Worm (Caenorhabditis elegans): ENCODE results near the gene swsn-7.
A peak's percentile ranks its signal among the peaks of the same experiment; 100 is the strongest.

The swsn-7 gene

ce11 chrII:8016761-8017160 is 10.8 kb downstream of the swsn-7 start (continued):
- TF ChIP-seq him-1 (tag; optimal IDR thresholded peaks at IDR 0.05) (no peak), mxl-1 (tag; optimal IDR thresholded peaks at IDR 0.05) (no peak), mes-4 (tag; optimal IDR thresholded peaks at IDR 0.05) (no peak), lsy-27 (tag; optimal IDR thresholded peaks at IDR 0.05; ENCODE audit: borderline replicate concordance, insufficient read depth) (no peak), ceh-58 (GFP tag; IDR thresholded peaks at IDR 0.05) (no peak), B0035.1 (tag; optimal IDR thresholded peaks at IDR 0.05) (no peak), madf-10 (tag; optimal IDR thresholded peaks at IDR 0.05) (no peak), nhr-90 (tag; optimal IDR thresholded peaks at IDR 0.05) (peak; percentile 22), Y56A3A.18 (GFP tag; IDR thresholded peaks at IDR 0.05) (no peak), Y79H2A.3 (GFP tag; conservative IDR thresholded peaks at IDR 0.05) (no peak), sdz-38 (tag; optimal IDR thresholded peaks at IDR 0.05) (no peak), ztf-18 (tag; optimal IDR thresholded peaks at IDR 0.05) (no peak), ets-4 (GFP tag; optimal IDR thresholded peaks at IDR 0.05) (no peak), ceh-79 (tag; optimal IDR thresholded peaks at IDR 0.05) (no peak), hsf-1 (GFP tag; IDR thresholded peaks at IDR 0.05) (peak; percentile 38; the same call in 1 of the 2 replicates), lin-40 (tag; optimal IDR thresholded peaks at IDR 0.05) (peak; percentile 64), lag-1 (GFP tag; IDR thresholded peaks at IDR 0.05) (no peak), lir-1 (GFP tag; conservative IDR thresholded peaks at IDR 0.05) (0 out of 2 replicates have a peak, but pooled peaks have one; percentile 60), Y67H2A.10 (GFP tag; conservative IDR thresholded peaks at IDR 0.05) (peak; percentile 51; the same call in 1 of the 2 replicates), B0019.2 (GFP tag; conservative IDR thresholded peaks at IDR 0.05) (no peak), snpc-1.1 (tag; optimal IDR thresholded peaks at IDR 0.05; ENCODE audit: insufficient read depth) (no peak), ztf-26 (tag; optimal IDR thresholded peaks at IDR 0.05) (peak; percentile 71), ztf-25 (GFP tag; IDR thresholded peaks at IDR 0.05) (no peak), K11D2.4 (GFP tag; IDR thresholded peaks at IDR 0.05) (peak; percentile 57; the same call in 1 of the 2 replicates), nfyb-1 (GFP tag; IDR thresholded peaks at IDR 0.05) (peak; percentile 55; the same call in 1 of the 2 replicates), lin-26 (GFP tag; IDR thresholded peaks at IDR 0.05) (peak; percentile 70; the same call in 1 of the 2 replicates), C06A6.2 (GFP tag; conservative IDR thresholded peaks at IDR 0.05) (peak; percentile 76), chd-7 (tag; optimal IDR thresholded peaks at IDR 0.05) (peak; percentile 58), bed-2 (GFP tag; IDR thresholded peaks at IDR 0.05) (no peak), cebp-2 (GFP tag; IDR thresholded peaks at IDR 0.05) (0 out of 2 replicates have a peak, but pooled peaks have one; percentile 55), fkh-3 (tag; optimal IDR thresholded peaks at IDR 0.05) (no peak), nhr-27 (tag; optimal IDR thresholded peaks at IDR 0.05) (no peak), nhr-179 (tag; optimal IDR thresholded peaks at IDR 0.05) (no peak), egl-44 (GFP tag; IDR thresholded peaks at IDR 0.05) (0 out of 2 replicates have a peak, but pooled peaks have one; percentile 33), ccch-3 (GFP tag; optimal IDR thresholded peaks at IDR 0.05) (no peak), ztf-28 (GFP tag; IDR thresholded peaks at IDR 0.05) (no peak), snpc-4 (GFP tag; optimal IDR thresholded peaks at IDR 0.05) (no peak), snpc-4 (tag; optimal IDR thresholded peaks at IDR 0.05) (peak in 1 of 4 experiments; percentile 6)

ce11 chrII:8016167-8016566 is 11.4 kb downstream of the swsn-7 start:
- TF ChIP-seq dpl-1 (GFP tag; optimal IDR thresholded peaks at IDR 0.05), result no peak
- no peak for TF ChIP-seq C17E4.6 (GFP tag; IDR thresholded peaks at IDR 0.05)
- no peak for TF ChIP-seq B0035.1 (tag; optimal IDR thresholded peaks at IDR 0.05)
- no peak for TF ChIP-seq aptf-3 (GFP tag; IDR thresholded peaks at IDR 0.05)
- TF ChIP-seq hlh-12 (tag; optimal IDR thresholded peaks at IDR 0.05), result no peak
- TF ChIP-seq zfh-2 (GFP tag; conservative IDR thresholded peaks at IDR 0.05), result no peak
- TF ChIP-seq ama-1 (optimal IDR thresholded peaks at IDR 0.05), result no peak
- no peak for TF ChIP-seq ama-1 (GFP tag; optimal IDR thresholded peaks at IDR 0.05)
- TF ChIP-seq F33H1.4 (GFP tag; IDR thresholded peaks at IDR 0.05), result peak; percentile 11; the same call in 1 of the 2 replicates
- TF ChIP-seq Y79H2A.3 (GFP tag; conservative IDR thresholded peaks at IDR 0.05), result no peak
- TF ChIP-seq rec-8 (tag; optimal IDR thresholded peaks at IDR 0.05), result no peak
- TF ChIP-seq K11D2.4 (GFP tag; IDR thresholded peaks at IDR 0.05), result 0 out of 2 replicates have a peak, but pooled peaks have one; percentile 36
- TF ChIP-seq C06A6.2 (GFP tag; conservative IDR thresholded peaks at IDR 0.05), result 0 out of 2 replicates have a peak, but pooled peaks have one; percentile 23
- TF ChIP-seq ztf-28 (GFP tag; IDR thresholded peaks at IDR 0.05), result no peak
- TF ChIP-seq ccch-3 (GFP tag; optimal IDR thresholded peaks at IDR 0.05), result no peak
- TF ChIP-seq F57A8.1 (GFP tag; optimal IDR thresholded peaks at IDR 0.05), result no peak
- TF ChIP-seq egrh-3 (GFP tag; IDR thresholded peaks at IDR 0.05), result peak; percentile 9; the same call in 1 of the 2 replicates
- TF ChIP-seq mcd-1 (GFP tag; IDR thresholded peaks at IDR 0.05), result peak; percentile 49
